Comparison of ENCODE assay signal across 1 fruit fly cellular context in genomic region chr3R:23538719-23539145, dm6.
TF ChIP-seq lines count a peak whose summit lies in the region.

TSS of gene Ugt303B2 (minus strand) at chr3R:23538908.

TF ChIP-seq in whole organism, embryonic, 481 proteins besides CTCF, POLR2A, EP300 and RAD21 (continued from another document):
- no peak for TF ChIP-seq NC2α (GFP tag; optimal IDR thresholded peaks at IDR 0.05; lab: Kevin White, UChicago)
- no peak for TF ChIP-seq Myb (GFP tag; optimal IDR thresholded peaks at IDR 0.05; lab: Kevin White, UChicago)
- TF ChIP-seq Dp (GFP tag; optimal IDR thresholded peaks at IDR 0.05; lab: Kevin White, UChicago) = peak; percentile 76
- no peak for TF ChIP-seq CG13123 (GFP tag; optimal IDR thresholded peaks at IDR 0.05; lab: Kevin White, UChicago)
- no peak for TF ChIP-seq fd64A (GFP tag; optimal IDR thresholded peaks at IDR 0.05; lab: Kevin White, UChicago)
- TF ChIP-seq exex (tag; optimal IDR thresholded peaks at IDR 0.05; lab: Kevin White, UChicago) = peak; percentile 51
- no peak for TF ChIP-seq hkb (optimal IDR thresholded peaks at IDR 0.05; lab: Kevin White, UChicago)
- no peak for TF ChIP-seq hkb (GFP tag; IDR thresholded peaks at IDR 0.05; lab: Robert Waterston, UW)
- no peak for TF ChIP-seq Antp (GFP tag; optimal IDR thresholded peaks at IDR 0.05; lab: Kevin White, UChicago)
- TF ChIP-seq CG5245 (GFP tag; optimal IDR thresholded peaks at IDR 0.05; lab: Kevin White, UChicago) = no peak
- peak; percentile 80 for TF ChIP-seq GATAe (GFP tag; conservative IDR thresholded peaks at IDR 0.05; lab: Robert Waterston, UW)
- no peak for TF ChIP-seq Xbp1 (GFP tag; optimal IDR thresholded peaks at IDR 0.05; lab: Kevin White, UChicago)
- no peak for TF ChIP-seq ab (GFP tag; optimal IDR thresholded peaks at IDR 0.05; lab: Kevin White, UChicago)
- TF ChIP-seq NK7.1 (GFP tag; optimal IDR thresholded peaks at IDR 0.05; lab: Kevin White, UChicago) = no peak
- TF ChIP-seq Deaf1 (tag; optimal IDR thresholded peaks at IDR 0.05; lab: Kevin White, UChicago) = peak; percentile 76
- no peak for TF ChIP-seq CG34422 (GFP tag; IDR thresholded peaks at IDR 0.05; lab: Robert Waterston, UW)
- TF ChIP-seq NC2β (GFP tag; optimal IDR thresholded peaks at IDR 0.05; lab: Kevin White, UChicago) = no peak
- no peak for TF ChIP-seq Eip74EF (GFP tag; optimal IDR thresholded peaks at IDR 0.05; lab: Kevin White, UChicago)
- peak; percentile 78 for TF ChIP-seq E2f2 (GFP tag; IDR thresholded peaks at IDR 0.05; lab: Robert Waterston, UW)
- TF ChIP-seq crol (GFP tag; IDR thresholded peaks at IDR 0.05; lab: Robert Waterston, UW) = no peak
- no peak for TF ChIP-seq D19B (GFP tag; optimal IDR thresholded peaks at IDR 0.05; lab: Kevin White, UChicago)
- TF ChIP-seq CG11504 (tag; optimal IDR thresholded peaks at IDR 0.05; lab: Kevin White, UChicago) = no peak
- TF ChIP-seq vvl (GFP tag; IDR thresholded peaks at IDR 0.05; lab: Robert Waterston, UW) = no peak
- TF ChIP-seq amos (GFP tag; IDR thresholded peaks at IDR 0.05; lab: Robert Waterston, UW; ENCODE audit: partially characterized antibody) = no peak
- peak in 1 of 2 experiments; percentile 14 for TF ChIP-seq Hr51 (GFP tag; optimal IDR thresholded peaks at IDR 0.05; lab: Kevin White, UChicago)
- TF ChIP-seq CG11560 (tag; IDR thresholded peaks at IDR 0.05; lab: Robert Waterston, UW) = no peak
- 0 out of 3 replicates have a peak, but pooled peaks have one; percentile 21 for TF ChIP-seq ci (GFP tag; IDR thresholded peaks at IDR 0.05; lab: Robert Waterston, UW)
- TF ChIP-seq zen (tag; optimal IDR thresholded peaks at IDR 0.05; lab: Kevin White, UChicago) = peak; percentile 25
- TF ChIP-seq gce (GFP tag; IDR thresholded peaks at IDR 0.05; lab: Robert Waterston, UW) = no peak
- no peak for TF ChIP-seq CG34224 (GFP tag; IDR thresholded peaks at IDR 0.05; lab: Robert Waterston, UW; ENCODE audit: partially characterized antibody)
- TF ChIP-seq Dll (GFP tag; IDR thresholded peaks at IDR 0.05; lab: Robert Waterston, UW; ENCODE audit: partially characterized antibody) = no peak
- peak; percentile 12 for TF ChIP-seq CG9817 (tag; optimal IDR thresholded peaks at IDR 0.05; lab: Kevin White, UChicago)
- no peak for TF ChIP-seq tx (GFP tag; optimal IDR thresholded peaks at IDR 0.05; lab: Kevin White, UChicago)
- TF ChIP-seq CG32767 (GFP tag; IDR thresholded peaks at IDR 0.05; lab: Robert Waterston, UW) = no peak
- no peak for TF ChIP-seq CG6683 (GFP tag; optimal IDR thresholded peaks at IDR 0.05; lab: Kevin White, UChicago)
- TF ChIP-seq ssp (GFP tag; IDR thresholded peaks at IDR 0.05; lab: Robert Waterston, UW) = no peak
- no peak for TF ChIP-seq CG18599 (GFP tag; optimal IDR thresholded peaks at IDR 0.05; lab: Kevin White, UChicago)
- TF ChIP-seq grn (GFP tag; optimal IDR thresholded peaks at IDR 0.05; lab: Kevin White, UChicago) = peak; percentile 71
- no peak for TF ChIP-seq CoRest (tag; optimal IDR thresholded peaks at IDR 0.05; lab: Kevin White, UChicago)
- no peak for TF ChIP-seq Gug (GFP tag; IDR thresholded peaks at IDR 0.05; lab: Robert Waterston, UW)
- TF ChIP-seq CG4404 (GFP tag; IDR thresholded peaks at IDR 0.05; lab: Robert Waterston, UW) = no peak
- TF ChIP-seq CG11247 (GFP tag; IDR thresholded peaks at IDR 0.05; lab: Robert Waterston, UW) = no peak
- TF ChIP-seq Atf-2 (GFP tag; optimal IDR thresholded peaks at IDR 0.05; lab: Kevin White, UChicago) = no peak
- peak; percentile 100 for TF ChIP-seq ewg (GFP tag; optimal IDR thresholded peaks at IDR 0.05; lab: Kevin White, UChicago)
- TF ChIP-seq BtbVII (GFP tag; optimal IDR thresholded peaks at IDR 0.05; lab: Kevin White, UChicago) = no peak
- TF ChIP-seq CG11456 (GFP tag; IDR thresholded peaks at IDR 0.05; lab: Robert Waterston, UW) = peak; percentile 40; the same call in 1 of the 3 replicates
- no peak for TF ChIP-seq croc (GFP tag; conservative IDR thresholded peaks at IDR 0.05; lab: Robert Waterston, UW)
- TF ChIP-seq ind (GFP tag; optimal IDR thresholded peaks at IDR 0.05; lab: Kevin White, UChicago) = no peak
- no peak for TF ChIP-seq CG17361 (GFP tag; IDR thresholded peaks at IDR 0.05; lab: Robert Waterston, UW)
- no peak for TF ChIP-seq chinmo (GFP tag; IDR thresholded peaks at IDR 0.05; lab: Robert Waterston, UW; ENCODE audit: partially characterized antibody)
- peak; percentile 33 for TF ChIP-seq CG10543 (GFP tag; optimal IDR thresholded peaks at IDR 0.05; lab: Kevin White, UChicago)
- TF ChIP-seq pzg (GFP tag; optimal IDR thresholded peaks at IDR 0.05; lab: Kevin White, UChicago) = peak; percentile 27
- no peak for TF ChIP-seq dm (GFP tag; optimal IDR thresholded peaks at IDR 0.05; lab: Kevin White, UChicago)
- TF ChIP-seq CG8359 (GFP tag; optimal IDR thresholded peaks at IDR 0.05; lab: Kevin White, UChicago; ENCODE audit: borderline replicate concordance) = no peak
- peak; percentile 17 for TF ChIP-seq Hmr (GFP tag; optimal IDR thresholded peaks at IDR 0.05; lab: Kevin White, UChicago)
- no peak for TF ChIP-seq dmrt99B (tag; optimal IDR thresholded peaks at IDR 0.05; lab: Kevin White, UChicago)
- peak; percentile 23; the same call in 1 of the 3 replicates for TF ChIP-seq row (GFP tag; IDR thresholded peaks at IDR 0.05; lab: Robert Waterston, UW)
- no peak for TF ChIP-seq kni (GFP tag; optimal IDR thresholded peaks at IDR 0.05; lab: Kevin White, UChicago)
- no peak for TF ChIP-seq CG4707 (GFP tag; optimal IDR thresholded peaks at IDR 0.05; lab: Kevin White, UChicago)
- peak; percentile 95 for TF ChIP-seq wek (GFP tag; optimal IDR thresholded peaks at IDR 0.05; lab: Kevin White, UChicago)
- no peak for TF ChIP-seq CG12744 (GFP tag; optimal IDR thresholded peaks at IDR 0.05; lab: Kevin White, UChicago)
- no peak for TF ChIP-seq Ets97D (GFP tag; optimal IDR thresholded peaks at IDR 0.05; lab: Kevin White, UChicago)
- TF ChIP-seq dpn (GFP tag; optimal IDR thresholded peaks at IDR 0.05; lab: Kevin White, UChicago) = no peak
- TF ChIP-seq CG32532 (GFP tag; IDR thresholded peaks at IDR 0.05; lab: Robert Waterston, UW) = peak; percentile 37; the same call in 1 of the 2 replicates
- TF ChIP-seq mirr (GFP tag; optimal IDR thresholded peaks at IDR 0.05; lab: Kevin White, UChicago) = peak; percentile 13
- TF ChIP-seq CG14860 (GFP tag; IDR thresholded peaks at IDR 0.05; lab: Robert Waterston, UW; ENCODE audit: partially characterized antibody) = no peak
- peak; percentile 48; the same call in 1 of the 3 replicates for TF ChIP-seq Mrtf (GFP tag; IDR thresholded peaks at IDR 0.05; lab: Robert Waterston, UW)
- no peak for TF ChIP-seq ken (GFP tag; IDR thresholded peaks at IDR 0.05; lab: Robert Waterston, UW)
- TF ChIP-seq Dfd (GFP tag; optimal IDR thresholded peaks at IDR 0.05; lab: Kevin White, UChicago) = no peak
- no peak for TF ChIP-seq hb (GFP tag; IDR thresholded peaks at IDR 0.05; lab: Robert Waterston, UW; ENCODE audit: partially characterized antibody)
- no peak for TF ChIP-seq usp (GFP tag; optimal IDR thresholded peaks at IDR 0.05; lab: Kevin White, UChicago)
- TF ChIP-seq CG33213 (GFP tag; optimal IDR thresholded peaks at IDR 0.05; lab: Kevin White, UChicago) = no peak
